Worm (Caenorhabditis elegans) whole organism, mixed stage, embryonic: ENCODE measurements around the gene fbxb-108.
A peak's percentile ranks its signal among the peaks of the same experiment; 100 is the strongest.

ENCODE experiments used
- M03D4.4 ChIP-seq: sonication (generic microtip); optimal IDR thresholded peaks from 2 replicates; lab custom pipeline; 2017; ENCODE audit warnings: mild to moderate bottlenecking, missing genetic modification characterization, missing compliant biosample characterization
- bed-3 ChIP-seq: fragments of 200-800 bp; sonication (Bioruptor generic); optimal IDR thresholded peaks from 3 replicates; lab custom pipeline; 2018; ENCODE audit warnings: mild to moderate bottlenecking, missing genetic modification characterization, moderate library complexity, missing compliant biosample characterization
- blmp-1 ChIP-seq: fragments of 150-350 bp; optimal IDR thresholded peaks from 2 replicates; lab custom pipeline; 2014; ENCODE audit warnings: missing biosample characterization, missing genetic modification characterization
- ceh-39 ChIP-seq: fragments of 150-350 bp; optimal IDR thresholded peaks from 2 replicates; lab custom pipeline; 2014; ENCODE audit warnings: missing biosample characterization, missing genetic modification characterization
- ceh-43 ChIP-seq: fragments of 200-800 bp; sonication (Bioruptor generic); optimal IDR thresholded peaks from 2 replicates; lab custom pipeline; 2018; ENCODE audit warnings: mild to moderate bottlenecking, missing genetic modification characterization, moderate library complexity, missing compliant biosample characterization
- ceh-83 ChIP-seq: fragments of 200-800 bp; sonication (Bioruptor generic); optimal IDR thresholded peaks from 2 replicates; lab custom pipeline; 2018; ENCODE audit warnings: mild to moderate bottlenecking, missing genetic modification characterization, missing compliant biosample characterization
- ces-1 ChIP-seq: fragments of 150-350 bp; optimal IDR thresholded peaks from 2 replicates; lab custom pipeline; 2014; ENCODE audit warnings: missing biosample characterization, missing genetic modification reagents, missing genetic modification characterization
- cnd-1 ChIP-seq: fragments of 200-800 bp; sonication (Bioruptor generic); optimal IDR thresholded peaks from 2 replicates; lab custom pipeline; 2018; ENCODE audit warnings: mild to moderate bottlenecking, missing genetic modification characterization, missing compliant biosample characterization
- drap-1 ChIP-seq: fragments of 200-800 bp; sonication (Bioruptor generic); optimal IDR thresholded peaks from 3 replicates; lab custom pipeline; 2018; ENCODE audit warnings: mild to moderate bottlenecking, missing genetic modification characterization, missing compliant biosample characterization
- elt-1 ChIP-seq: sonication (generic microtip); optimal IDR thresholded peaks from 2 replicates; lab custom pipeline; 2017; ENCODE audit warnings: missing genetic modification characterization, mild to moderate bottlenecking, missing compliant biosample characterization, antibody characterized with exemption, moderate library complexity, borderline replicate concordance; ENCODE audit not compliant: insufficient read depth
- elt-3 ChIP-seq: fragments of 150-350 bp; optimal IDR thresholded peaks from 2 replicates; lab custom pipeline; 2014; ENCODE audit warnings: missing biosample characterization, missing genetic modification characterization
- flh-1 ChIP-seq: fragments of 200-800 bp; sonication (Bioruptor generic); optimal IDR thresholded peaks from 2 replicates; lab custom pipeline; 2018; ENCODE audit warnings: mild to moderate bottlenecking, missing genetic modification characterization, moderate library complexity, missing compliant biosample characterization
- ham-2 ChIP-seq: fragments of 200-800 bp; sonication (Bioruptor generic); optimal IDR thresholded peaks from 2 replicates; lab custom pipeline; 2018; ENCODE audit warnings: mild to moderate bottlenecking, missing genetic modification characterization, missing compliant biosample characterization
- hlh-1 ChIP-seq: fragments of 150-350 bp; optimal IDR thresholded peaks from 2 replicates; lab custom pipeline; 2014; ENCODE audit warnings: missing biosample characterization, missing genetic modification reagents, missing genetic modification characterization
- lin-13 ChIP-seq: fragments of 150-350 bp; optimal IDR thresholded peaks from 2 replicates; lab custom pipeline; 2014; ENCODE audit warnings: missing biosample characterization, missing genetic modification characterization
- lin-32 ChIP-seq: fragments of 200-800 bp; sonication (Bioruptor generic); optimal IDR thresholded peaks from 2 replicates; lab custom pipeline; 2018; ENCODE audit warnings: mild to moderate bottlenecking, missing genetic modification characterization, missing compliant biosample characterization
- lsy-2 ChIP-seq: fragments of 150-350 bp; optimal IDR thresholded peaks from 2 replicates; lab custom pipeline; 2014; ENCODE audit warnings: missing biosample characterization, missing genetic modification characterization
- mep-1 ChIP-seq: fragments of 150-350 bp; optimal IDR thresholded peaks from 2 replicates; lab custom pipeline; 2017; ENCODE audit warnings: missing biosample characterization, missing genetic modification reagents, missing genetic modification characterization, inconsistent platforms
- mls-2 ChIP-seq: sonication (generic microtip); optimal IDR thresholded peaks from 2 replicates; lab custom pipeline; 2016; ENCODE audit warnings: mild to moderate bottlenecking, missing genetic modification characterization, moderate library complexity, missing compliant biosample characterization
- nhr-12 ChIP-seq: fragments of 150-350 bp; optimal IDR thresholded peaks from 2 replicates; lab custom pipeline; 2014; ENCODE audit warnings: missing biosample characterization, missing genetic modification characterization
- nhr-2 ChIP-seq: fragments of 150-350 bp; optimal IDR thresholded peaks from 2 replicates; lab custom pipeline; 2014; ENCODE audit warnings: missing biosample characterization, missing genetic modification characterization
- nhr-28 ChIP-seq: fragments of 150-350 bp; optimal IDR thresholded peaks from 2 replicates; lab custom pipeline; 2014; ENCODE audit warnings: missing biosample characterization, missing genetic modification characterization
- nhr-76 ChIP-seq: sonication (generic microtip); optimal IDR thresholded peaks from 2 replicates; lab custom pipeline; 2017; ENCODE audit warnings: missing biosample characterization, missing genetic modification characterization
- sem-2 ChIP-seq: fragments of 200-800 bp; sonication (Bioruptor generic); optimal IDR thresholded peaks from 2 replicates; lab custom pipeline; 2018; ENCODE audit warnings: mild to moderate bottlenecking, missing genetic modification characterization, missing compliant biosample characterization
- snpc-4 ChIP-seq: fragments of 150-350 bp; optimal IDR thresholded peaks from 2 replicates; lab custom pipeline; 2014; ENCODE audit warnings: missing biosample characterization, missing genetic modification characterization
- sptf-1 ChIP-seq: sonication (generic microtip); optimal IDR thresholded peaks from 2 replicates; lab custom pipeline; 2017; ENCODE audit warnings: mild to moderate bottlenecking, missing genetic modification characterization, moderate library complexity, missing compliant biosample characterization
- tbx-8 ChIP-seq: fragments of 200-800 bp; sonication (Bioruptor generic); optimal IDR thresholded peaks from 2 replicates; lab custom pipeline; 2018; ENCODE audit warnings: mild to moderate bottlenecking, missing genetic modification characterization, moderate library complexity, missing compliant biosample characterization
- unc-120 ChIP-seq: sonication (generic microtip); optimal IDR thresholded peaks from 2 replicates; lab custom pipeline; 2017; ENCODE audit warnings: missing genetic modification characterization, missing compliant biosample characterization; ENCODE audit not compliant: poor library complexity, severe bottlenecking
- unc-39 ChIP-seq: fragments of 150-350 bp; optimal IDR thresholded peaks from 2 replicates; lab custom pipeline; 2014; ENCODE audit warnings: missing biosample characterization, missing genetic modification characterization
- unc-62 ChIP-seq: fragments of 150-350 bp; optimal IDR thresholded peaks from 2 replicates; lab custom pipeline; 2014; ENCODE audit warnings: missing biosample characterization, missing genetic modification reagents, missing genetic modification characterization
- zip-8 ChIP-seq: fragments of 150-350 bp; optimal IDR thresholded peaks from 2 replicates; lab custom pipeline; 2014; ENCODE audit warnings: missing biosample characterization, missing genetic modification characterization
- ztf-11 ChIP-seq: fragments of 150-350 bp; optimal IDR thresholded peaks from 2 replicates; lab custom pipeline; 2014; ENCODE audit warnings: missing biosample characterization, missing genetic modification characterization

Gene fbxb-108

ce11 chrII:2762108-2762507 is 2.7 kb upstream of the fbxb-108 start, which contains the start of gene fbxb-106:
Gene fbxb-106 (plus strand): TSS chrII:2762408.
- TF ChIP-seq snpc-4 (tag; lab: Kevin White, UChicago) (no peak), sptf-1 (tag; lab: Kevin White, UChicago) (no peak), ceh-43 (GFP tag; lab: Kevin White, UChicago) (no peak), nhr-2 (tag; lab: Kevin White, UChicago) (no peak), blmp-1 (tag; lab: Kevin White, UChicago) (no peak), mep-1 (tag; lab: Kevin White, UChicago) (no peak), zip-8 (tag; lab: Kevin White, UChicago) (no peak), sem-2 (GFP tag; lab: Kevin White, UChicago) (no peak), nhr-12 (tag; lab: Kevin White, UChicago) (no peak), nhr-28 (no peak), ztf-11 (no peak), unc-62 (GFP tag; lab: Kevin White, UChicago) (no peak), drap-1 (GFP tag; lab: Kevin White, UChicago) (no peak), mls-2 (no peak), flh-1 (GFP tag; lab: Kevin White, UChicago) (no peak), cnd-1 (tag; lab: Kevin White, UChicago) (no peak), ces-1 (no peak), M03D4.4 (tag; lab: Kevin White, UChicago) (no peak), elt-1 (tag; lab: Kevin White, UChicago) (no peak)

ce11 chrII:2766331-2766730 is 1.6 kb downstream of the fbxb-108 start, which contains the start of gene F08D12.15:
Gene F08D12.15 (plus strand): TSS chrII:2766631.
- TF ChIP-seq unc-120 (tag; lab: Kevin White, UChicago) = no peak
- no peak for TF ChIP-seq unc-62 (GFP tag; lab: Kevin White, UChicago)
- no peak for TF ChIP-seq tbx-8 (GFP tag; lab: Kevin White, UChicago)
- TF ChIP-seq lin-32 = no peak
- TF ChIP-seq lin-13 (tag; lab: Kevin White, UChicago) = no peak
- TF ChIP-seq unc-39 (tag; lab: Kevin White, UChicago) = no peak
- no peak for TF ChIP-seq nhr-76 (tag; lab: Kevin White, UChicago)
- no peak for TF ChIP-seq snpc-4 (tag; lab: Kevin White, UChicago)
- no peak for TF ChIP-seq bed-3 (GFP tag; lab: Kevin White, UChicago)
- TF ChIP-seq sptf-1 (tag; lab: Kevin White, UChicago) = no peak
- no peak for TF ChIP-seq elt-3
- no peak for TF ChIP-seq ces-1
- TF ChIP-seq flh-1 (GFP tag; lab: Kevin White, UChicago) = no peak
- TF ChIP-seq lsy-2 (tag; lab: Kevin White, UChicago) = no peak
- no peak for TF ChIP-seq mep-1 (tag; lab: Kevin White, UChicago)
- no peak for TF ChIP-seq ham-2 (GFP tag; lab: Kevin White, UChicago)
- TF ChIP-seq ceh-43 (GFP tag; lab: Kevin White, UChicago) = no peak

ce11 chrII:2769021-2769420 is 4.3 kb downstream of the fbxb-108 start, which contains the start of gene F08D12.7:
Gene F08D12.7 (minus strand): TSS chrII:2769121.
- TF ChIP-seq lin-13 (tag; lab: Kevin White, UChicago) = no peak
- peak; percentile 88 for TF ChIP-seq hlh-1 (tag; lab: Kevin White, UChicago)

- no peak for TF ChIP-seq ham-2 (GFP tag; lab: Kevin White, UChicago)
- no peak for TF ChIP-seq M03D4.4 (tag; lab: Kevin White, UChicago)
- no peak for TF ChIP-seq ceh-83 (GFP tag; lab: Kevin White, UChicago)
- TF ChIP-seq lsy-2 (tag; lab: Kevin White, UChicago) = no peak
- no peak for TF ChIP-seq ztf-11
- peak; percentile 59 for TF ChIP-seq cnd-1 (tag; lab: Kevin White, UChicago)
- TF ChIP-seq unc-39 (tag; lab: Kevin White, UChicago) = no peak
- peak; percentile 38 for TF ChIP-seq ceh-39 (tag; lab: Kevin White, UChicago)
- TF ChIP-seq sem-2 (GFP tag; lab: Kevin White, UChicago) = no peak
- no peak for TF ChIP-seq drap-1 (GFP tag; lab: Kevin White, UChicago)
Measured at ce11 chrII:2770788-2771187, 6.0 kb downstream of the fbxb-108 start, which contains the start of gene fbxb-105. Gene fbxb-105 (minus strand): TSS chrII:2770888.
